Worm (Caenorhabditis elegans): Measurements from ENCODE around the gene Y54G9A.7.

DNA sequence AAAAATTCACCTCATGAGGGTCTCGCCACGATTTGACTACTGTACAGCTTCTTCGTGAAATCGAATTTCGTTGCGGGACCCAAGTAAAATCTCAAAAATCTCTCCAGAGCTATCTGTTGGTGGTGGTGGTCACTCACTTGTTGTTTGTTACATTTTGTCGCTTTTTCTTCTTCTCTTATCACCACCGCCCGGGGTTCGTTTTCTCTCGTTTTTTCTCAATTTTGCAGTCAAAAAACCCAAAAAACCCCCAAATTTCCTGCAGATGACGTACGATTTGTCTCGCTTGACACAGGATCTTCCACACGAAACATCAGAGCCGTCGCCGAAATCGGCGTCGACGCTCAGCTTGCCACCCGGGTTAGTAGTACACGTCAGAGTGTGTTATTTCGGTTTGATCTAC is 10.5 kb upstream of the Y54G9A.7 start, which contains the start of gene R06B9.5:
- TF ChIP-seq sea-2 (GFP tag; IDR thresholded peaks at IDR 0.05) (no peak), unc-62 (GFP tag; optimal IDR thresholded peaks at IDR 0.05) (no peak), die-1 (tag; optimal IDR thresholded peaks at IDR 0.05) (no peak), lin-26 (GFP tag; IDR thresholded peaks at IDR 0.05) (no peak), aptf-2 (GFP tag; conservative IDR thresholded peaks at IDR 0.05) (no peak), bed-2 (GFP tag; IDR thresholded peaks at IDR 0.05) (no peak), lin-40 (tag; optimal IDR thresholded peaks at IDR 0.05) (no peak)

Measured in whole organism, young adult.